Fruit fly (Drosophila melanogaster) S2 (cell line): ENCODE results near the gene CG17202.
A peak's percentile ranks its signal among the peaks of the same experiment; 100 is the strongest.

Experiments used
- CG8478 ChIP-seq: fragments of >200 bp; optimal IDR thresholded peaks from 2 replicates; lab custom pipeline; 2018
- CTCF ChIP-seq, 2 experiments: fragments of >200 bp; optimal IDR thresholded peaks; 2 replicates each; lab custom pipeline; 2018

DNA sequence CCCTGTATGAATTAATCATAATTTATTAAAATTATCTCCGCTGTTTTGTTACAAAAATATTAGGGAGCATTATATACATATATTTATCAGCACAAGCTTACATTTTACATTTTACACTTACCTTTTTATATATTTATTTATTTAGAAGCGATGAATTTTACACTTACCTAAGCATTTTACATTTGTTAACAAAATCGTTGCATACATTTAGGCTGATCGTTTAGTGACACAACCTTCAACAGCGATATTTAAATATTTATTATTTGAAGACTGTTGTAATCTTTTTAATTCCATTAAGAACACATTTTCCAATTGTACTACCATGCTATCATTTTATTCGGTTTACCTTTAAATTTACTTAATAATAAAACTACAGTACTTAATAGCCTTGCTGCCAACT lies 38.8 kb upstream of the CG17202 start:
- TF ChIP-seq CG8478 (lab: Kevin White, UChicago) (no peak), CTCF (optimal IDR thresholded peaks at IDR 0.05; lab: Kevin White, UChicago) (peak in 1 of 2 experiments; percentile 29)
